Worm (Caenorhabditis elegans): ENCODE measurements around the gene sqv-7.
A peak's percentile ranks its signal among the peaks of the same experiment; 100 is the strongest.

The sqv-7 gene

ce11 chrII:7002956-7003357, 9.5 kb downstream of the sqv-7 start (continued):
- 0 out of 2 replicates have a peak, but pooled peaks have one; percentile 6 for TF ChIP-seq F33H1.4 (GFP tag; IDR thresholded peaks at IDR 0.05)
- TF ChIP-seq ceh-27 (GFP tag; optimal IDR thresholded peaks at IDR 0.05) = peak; percentile 28
- 0 out of 2 replicates have a peak, but pooled peaks have one; percentile 55 for TF ChIP-seq dox-1 (GFP tag; IDR thresholded peaks at IDR 0.05)
- TF ChIP-seq B0261.1 (tag; optimal IDR thresholded peaks at IDR 0.05) = peak; percentile 79
- peak; percentile 48; the same call in 1 of the 2 replicates for TF ChIP-seq K11D2.4 (GFP tag; IDR thresholded peaks at IDR 0.05)
- peak; percentile 39; the same call in 1 of the 2 replicates for TF ChIP-seq B0336.3 (GFP tag; IDR thresholded peaks at IDR 0.05)
- TF ChIP-seq snpc-4 (GFP tag; optimal IDR thresholded peaks at IDR 0.05) = peak; percentile 32
- TF ChIP-seq snpc-4 (tag; optimal IDR thresholded peaks at IDR 0.05) = peak in 2 of 4 experiments; percentile 26 to 41
- 0 out of 2 replicates have a peak, but pooled peaks have one; percentile 4 for TF ChIP-seq ztf-6 (GFP tag; IDR thresholded peaks at IDR 0.05)
- TF ChIP-seq F55B11.4 (tag; optimal IDR thresholded peaks at IDR 0.05; ENCODE audit: borderline replicate concordance, insufficient read depth) = no peak
- TF ChIP-seq tbp1 (GFP tag; optimal IDR thresholded peaks at IDR 0.05) = peak; percentile 89
- no peak for TF ChIP-seq gei-17 (GFP tag; optimal IDR thresholded peaks at IDR 0.05)
- peak; percentile 49; the same call in 1 of the 2 replicates for TF ChIP-seq egrh-3 (GFP tag; IDR thresholded peaks at IDR 0.05)
- TF ChIP-seq ztf-25 (GFP tag; IDR thresholded peaks at IDR 0.05) = 0 out of 2 replicates have a peak, but pooled peaks have one; percentile 42
- TF ChIP-seq attf-6 (GFP tag; IDR thresholded peaks at IDR 0.05) = no peak
- TF ChIP-seq ztf-18 (tag; optimal IDR thresholded peaks at IDR 0.05) = peak; percentile 51
- TF ChIP-seq mes-4 (tag; optimal IDR thresholded peaks at IDR 0.05) = peak; percentile 62
- 0 out of 2 replicates have a peak, but pooled peaks have one; percentile 26 for TF ChIP-seq let-526 (GFP tag; IDR thresholded peaks at IDR 0.05)
- TF ChIP-seq ekl-4 (GFP tag; IDR thresholded peaks at IDR 0.05) = no peak
- no peak for TF ChIP-seq hsf-1 (GFP tag; IDR thresholded peaks at IDR 0.05)
- TF ChIP-seq sptf-2 (GFP tag; optimal IDR thresholded peaks at IDR 0.05) = peak; percentile 36
- TF ChIP-seq cebp-2 (GFP tag; IDR thresholded peaks at IDR 0.05) = 0 out of 2 replicates have a peak, but pooled peaks have one; percentile 19
- TF ChIP-seq lsl-1 (GFP tag; optimal IDR thresholded peaks at IDR 0.05) = peak; percentile 27
- TF ChIP-seq egl-44 (GFP tag; IDR thresholded peaks at IDR 0.05) = no peak
- peak; percentile 66 for TF ChIP-seq ZK185.1 (tag; optimal IDR thresholded peaks at IDR 0.05; ENCODE audit: poor library complexity, severe bottlenecking)
- TF ChIP-seq nhr-80 (tag; optimal IDR thresholded peaks at IDR 0.05) = no peak
- no peak for TF ChIP-seq nhr-179 (tag; optimal IDR thresholded peaks at IDR 0.05)

- peak; percentile 91 for TF ChIP-seq die-1 (tag; optimal IDR thresholded peaks at IDR 0.05)
- peak; percentile 73 for TF ChIP-seq ztf-18 (tag; optimal IDR thresholded peaks at IDR 0.05)
- TF ChIP-seq ceh-58 (GFP tag; IDR thresholded peaks at IDR 0.05) = peak; percentile 52; the same call in 1 of the 2 replicates
- TF ChIP-seq madf-6 (GFP tag; IDR thresholded peaks at IDR 0.05) = peak; percentile 69
- TF ChIP-seq madf-10 (tag; optimal IDR thresholded peaks at IDR 0.05) = peak; percentile 27
- peak; percentile 6 for TF ChIP-seq snpc-4 (GFP tag; optimal IDR thresholded peaks at IDR 0.05)
- TF ChIP-seq snpc-4 (tag; optimal IDR thresholded peaks at IDR 0.05) = peak in 2 of 4 experiments; percentile 28 to 56
- TF ChIP-seq C17E4.6 (GFP tag; IDR thresholded peaks at IDR 0.05) = peak; percentile 72; the same call in 1 of the 2 replicates
- TF ChIP-seq sptf-2 (GFP tag; optimal IDR thresholded peaks at IDR 0.05) = peak; percentile 54
- peak; percentile 21 for TF ChIP-seq F57C9.4 (tag; optimal IDR thresholded peaks at IDR 0.05)
- TF ChIP-seq xnd-1 (tag; optimal IDR thresholded peaks at IDR 0.05) = peak; percentile 9
- TF ChIP-seq F49E8.2 (tag; optimal IDR thresholded peaks at IDR 0.05; ENCODE audit: insufficient read depth) = peak; percentile 21
- peak; percentile 50 for TF ChIP-seq mxl-1 (tag; optimal IDR thresholded peaks at IDR 0.05)
- TF ChIP-seq F39B2.1 (GFP tag; IDR thresholded peaks at IDR 0.05) = 0 out of 2 replicates have a peak, but pooled peaks have one; percentile 69
- peak; percentile 76 for TF ChIP-seq hmg-1.2 (GFP tag; IDR thresholded peaks at IDR 0.05)
- peak; percentile 38 for TF ChIP-seq hrde-1 (tag; optimal IDR thresholded peaks at IDR 0.05; ENCODE audit: borderline replicate concordance)
- TF ChIP-seq F10E7.11 (tag; optimal IDR thresholded peaks at IDR 0.05) = peak; percentile 34
- TF ChIP-seq snpc-1.3 (tag; optimal IDR thresholded peaks at IDR 0.05; ENCODE audit: insufficient read depth) = peak; percentile 15
- peak; percentile 53 for TF ChIP-seq ceh-27 (GFP tag; optimal IDR thresholded peaks at IDR 0.05)
- TF ChIP-seq him-1 (tag; optimal IDR thresholded peaks at IDR 0.05) = peak; percentile 85
- TF ChIP-seq cebp-2 (GFP tag; IDR thresholded peaks at IDR 0.05) = peak; percentile 96
- peak; percentile 7 for TF ChIP-seq tlf-1 (GFP tag; optimal IDR thresholded peaks at IDR 0.05)
- peak; percentile 98 for TF ChIP-seq tbp1 (GFP tag; optimal IDR thresholded peaks at IDR 0.05)
- TF ChIP-seq mcd-1 (GFP tag; IDR thresholded peaks at IDR 0.05) = peak; percentile 64; the same call in 1 of the 2 replicates
- peak; percentile 78; the same call in 1 of the 2 replicates for TF ChIP-seq Y95B8A.8 (GFP tag; IDR thresholded peaks at IDR 0.05)
- peak; percentile 93; the same call in 1 of the 2 replicates for TF ChIP-seq nhr-120 (GFP tag; IDR thresholded peaks at IDR 0.05)
Measured at ce11 chrII:7001405-7001804, 11.1 kb downstream of the sqv-7 start.

Data from whole organism, young adult.